Fruit fly (Drosophila melanogaster) whole organism, wandering third instar larva: Measurements from ENCODE around the gene me31B.

Experiments used
- Abd-B ChIP-seq: fragments of >200 bp; optimal IDR thresholded peaks from 2 replicates; lab custom pipeline; 2017; ENCODE audit warnings: missing biosample characterization, missing genetic modification characterization
- CG9705 ChIP-seq: fragments of 200-800 bp; sonication (Bioruptor generic); optimal IDR thresholded peaks from 2 replicates; lab custom pipeline; 2018; ENCODE audit warnings: missing biosample characterization, mild to moderate bottlenecking, missing genetic modification characterization
- ey ChIP-seq: fragments of 200-800 bp; sonication (Bioruptor generic); optimal IDR thresholded peaks from 2 replicates; lab custom pipeline; 2016; ENCODE audit warnings: missing biosample characterization, missing genetic modification characterization
- h ChIP-seq: fragments of 200-800 bp; sonication (Bioruptor generic); optimal IDR thresholded peaks from 3 replicates; lab custom pipeline; 2016; ENCODE audit warnings: missing biosample characterization, mild to moderate bottlenecking, missing genetic modification characterization
- usp ChIP-seq: fragments of >200 bp; optimal IDR thresholded peaks from 2 replicates; lab custom pipeline; 2017; ENCODE audit warnings: missing biosample characterization, missing genetic modification characterization

DNA sequence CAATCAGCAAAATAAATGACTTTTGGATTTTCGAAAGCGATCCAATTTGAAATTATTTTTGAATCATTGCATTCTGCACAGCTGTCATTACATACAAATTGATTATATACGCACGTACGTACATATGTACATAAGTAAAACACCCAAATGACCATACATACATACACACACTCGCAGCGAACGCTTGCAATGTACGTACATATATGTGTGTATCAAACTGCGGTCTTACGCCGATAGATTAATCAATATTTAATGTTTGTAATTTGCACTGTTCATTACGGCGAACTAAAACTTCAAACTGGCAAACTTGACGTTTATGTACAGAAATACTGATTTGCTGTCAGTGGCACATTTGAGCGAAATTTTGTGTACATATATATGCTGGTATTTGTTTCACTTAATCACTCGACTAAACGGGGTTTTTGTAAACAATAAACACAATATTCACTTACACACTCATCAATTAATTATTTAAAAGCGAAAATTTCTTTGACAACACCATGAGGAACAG, 12.9 kb upstream of the me31B start:
- no peak for TF ChIP-seq usp
- no peak for TF ChIP-seq h (GFP tag; lab: Kevin White, UChicago)
- TF ChIP-seq Abd-B (GFP tag; lab: Kevin White, UChicago) = no peak
- no peak for TF ChIP-seq CG9705
- no peak for TF ChIP-seq ey (GFP tag; lab: Kevin White, UChicago)
